Worm (Caenorhabditis elegans): Measurements from ENCODE around the gene calf-1.

The calf-1 gene

DNA sequence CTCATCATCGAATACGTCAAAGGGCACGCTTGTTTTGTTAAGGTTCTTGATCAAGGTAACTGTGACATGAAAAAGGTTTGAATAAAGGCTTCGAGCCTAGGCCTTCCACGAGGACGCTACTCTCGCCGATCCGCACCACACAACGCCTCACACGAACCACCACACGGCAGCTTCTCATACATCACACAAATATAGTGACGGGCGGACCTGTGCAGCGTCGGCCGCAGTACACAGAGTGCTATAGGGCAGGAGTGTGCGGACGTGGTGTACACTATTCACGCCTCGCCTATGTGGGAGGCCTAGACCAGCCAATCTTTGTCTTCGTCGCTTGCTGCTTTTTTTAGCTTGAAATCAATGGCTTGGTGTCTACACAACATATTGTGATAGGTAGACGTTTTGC lies 23.3 kb downstream of the calf-1 start:
- TF ChIP-seq ceh-43 (GFP tag; optimal IDR thresholded peaks at IDR 0.05) (no peak), blmp-1 (tag; optimal IDR thresholded peaks at IDR 0.05) (no peak), ztf-11 (tag; optimal IDR thresholded peaks at IDR 0.05) (no peak), lin-13 (tag; optimal IDR thresholded peaks at IDR 0.05) (peak; percentile 42), flh-1 (GFP tag; optimal IDR thresholded peaks at IDR 0.05) (no peak), nhr-237 (tag; optimal IDR thresholded peaks at IDR 0.05) (no peak), unc-120 (tag; optimal IDR thresholded peaks at IDR 0.05; ENCODE audit: poor library complexity, severe bottlenecking) (peak; percentile 5), M03D4.4 (tag; optimal IDR thresholded peaks at IDR 0.05) (no peak), nhr-76 (tag; optimal IDR thresholded peaks at IDR 0.05) (no peak), ham-2 (GFP tag; optimal IDR thresholded peaks at IDR 0.05) (no peak), sptf-1 (tag; optimal IDR thresholded peaks at IDR 0.05) (peak; percentile 1), lin-32 (GFP tag; optimal IDR thresholded peaks at IDR 0.05) (no peak), mab-5 (tag; optimal IDR thresholded peaks at IDR 0.05) (no peak), zip-8 (tag; optimal IDR thresholded peaks at IDR 0.05) (no peak), mls-2 (tag; optimal IDR thresholded peaks at IDR 0.05) (no peak), drap-1 (GFP tag; optimal IDR thresholded peaks at IDR 0.05) (peak; percentile 83)

DNA sequence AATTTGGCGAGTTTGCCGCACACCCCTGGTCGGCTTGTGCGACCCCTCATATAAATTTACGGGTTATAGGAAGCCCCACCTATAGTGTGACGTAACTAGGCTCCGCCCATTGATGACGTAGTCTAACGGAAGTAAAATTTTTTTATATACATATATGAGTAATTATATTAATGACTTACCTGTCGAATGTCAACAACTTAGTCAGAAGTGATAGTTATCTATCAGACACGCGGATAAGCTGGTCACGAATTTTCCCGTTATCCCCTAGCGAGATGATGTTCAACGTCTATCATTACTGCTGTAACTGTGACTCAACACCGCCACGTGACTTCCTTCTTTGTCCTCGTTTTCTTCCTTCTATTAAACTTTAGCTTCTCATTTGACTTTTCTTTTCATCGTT lies 25.1 kb downstream of the calf-1 start, which contains the start of gene srd-70:
Gene srd-70 (plus strand): TSS at position 301 of the 400 bp plus-strand sequence.
- no peak for TF ChIP-seq unc-62 (GFP tag; optimal IDR thresholded peaks at IDR 0.05)
- TF ChIP-seq cnd-1 (tag; optimal IDR thresholded peaks at IDR 0.05): no peak
- no peak for TF ChIP-seq blmp-1 (tag; optimal IDR thresholded peaks at IDR 0.05)
- TF ChIP-seq tbx-8 (GFP tag; optimal IDR thresholded peaks at IDR 0.05): no peak

DNA sequence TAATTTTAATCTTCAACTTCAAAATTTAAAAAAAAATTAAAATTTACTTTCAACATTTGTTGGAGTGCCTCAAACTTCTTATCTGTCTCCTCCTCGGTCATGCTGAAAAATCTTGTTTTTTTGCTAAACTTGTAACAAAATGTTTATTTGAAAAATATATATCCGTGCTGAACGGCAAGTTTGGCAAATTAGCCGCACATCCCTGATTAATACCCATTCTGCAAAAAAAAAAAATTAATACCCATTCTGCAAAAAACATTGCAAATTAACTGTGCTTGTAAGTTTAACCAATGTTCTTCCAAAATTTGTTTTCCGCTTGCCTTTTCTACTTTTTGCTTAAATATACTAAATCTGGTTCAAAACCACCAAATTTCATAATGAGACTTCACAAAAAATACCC lies 25.8 kb downstream of the calf-1 start, which contains the start of gene F48F5.6:
Gene F48F5.6 (minus strand): TSS at position 101 of the 400 bp plus-strand sequence.
- TF ChIP-seq bed-3 (GFP tag; optimal IDR thresholded peaks at IDR 0.05): no peak
- no peak for TF ChIP-seq unc-120 (tag; optimal IDR thresholded peaks at IDR 0.05; ENCODE audit: poor library complexity, severe bottlenecking)
- TF ChIP-seq ceh-83 (GFP tag; optimal IDR thresholded peaks at IDR 0.05): no peak
- no peak for TF ChIP-seq lsy-2 (tag; optimal IDR thresholded peaks at IDR 0.05)
- no peak for TF ChIP-seq mls-2 (tag; optimal IDR thresholded peaks at IDR 0.05)
- no peak for TF ChIP-seq lin-13 (tag; optimal IDR thresholded peaks at IDR 0.05)
- TF ChIP-seq pha-4 (tag; optimal IDR thresholded peaks at IDR 0.05): no peak
- no peak for TF ChIP-seq unc-62 (GFP tag; optimal IDR thresholded peaks at IDR 0.05)
- TF ChIP-seq blmp-1 (tag; optimal IDR thresholded peaks at IDR 0.05): no peak
- no peak for TF ChIP-seq unc-39 (tag; optimal IDR thresholded peaks at IDR 0.05)
- TF ChIP-seq hlh-1 (tag; optimal IDR thresholded peaks at IDR 0.05): no peak
- no peak for TF ChIP-seq elt-3 (tag; optimal IDR thresholded peaks at IDR 0.05)

DNA sequence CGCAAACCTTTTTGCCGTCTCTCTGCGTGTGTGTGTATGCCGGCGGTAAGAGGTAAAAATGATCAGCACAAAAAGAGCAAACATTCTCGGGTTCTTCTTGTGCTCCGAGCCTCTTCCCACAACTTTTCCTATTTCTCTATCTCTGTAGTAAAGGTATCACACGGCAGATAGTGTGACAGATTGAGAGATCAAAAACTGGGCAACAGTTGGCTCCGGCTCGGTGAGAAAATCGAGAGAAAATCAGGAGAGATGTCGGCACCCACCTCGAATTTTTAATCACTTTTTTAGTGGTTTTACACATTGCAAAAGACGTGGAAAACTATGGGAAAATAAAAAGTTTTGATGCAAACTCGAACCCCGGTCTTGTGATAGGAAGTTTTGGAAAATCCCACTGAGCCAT lies 27.1 kb downstream of the calf-1 start:
- TF ChIP-seq cnd-1 (tag; optimal IDR thresholded peaks at IDR 0.05): no peak
- no peak for TF ChIP-seq nhr-237 (tag; optimal IDR thresholded peaks at IDR 0.05)
- TF ChIP-seq unc-62 (GFP tag; optimal IDR thresholded peaks at IDR 0.05): peak; percentile 11
- TF ChIP-seq elt-1 (tag; optimal IDR thresholded peaks at IDR 0.05; ENCODE audit: borderline replicate concordance, insufficient read depth): no peak
- TF ChIP-seq hlh-1 (tag; optimal IDR thresholded peaks at IDR 0.05): peak; percentile 96
- TF ChIP-seq lin-32 (GFP tag; optimal IDR thresholded peaks at IDR 0.05): no peak
- TF ChIP-seq snpc-4 (tag; optimal IDR thresholded peaks at IDR 0.05): no peak
- no peak for TF ChIP-seq ztf-11 (tag; optimal IDR thresholded peaks at IDR 0.05)
- no peak for TF ChIP-seq drap-1 (GFP tag; optimal IDR thresholded peaks at IDR 0.05)
- TF ChIP-seq unc-120 (tag; optimal IDR thresholded peaks at IDR 0.05; ENCODE audit: poor library complexity, severe bottlenecking): peak; percentile 56
- TF ChIP-seq nhr-12 (tag; optimal IDR thresholded peaks at IDR 0.05): no peak
- TF ChIP-seq nhr-2 (tag; optimal IDR thresholded peaks at IDR 0.05): no peak
- no peak for TF ChIP-seq sem-2 (GFP tag; optimal IDR thresholded peaks at IDR 0.05)
- no peak for TF ChIP-seq lsy-2 (tag; optimal IDR thresholded peaks at IDR 0.05)
- TF ChIP-seq ceh-43 (GFP tag; optimal IDR thresholded peaks at IDR 0.05): no peak
- no peak for TF ChIP-seq mep-1 (tag; optimal IDR thresholded peaks at IDR 0.05)

ce11 chrV:20445898-20446297 lies 33.0 kb downstream of the calf-1 start:
- TF ChIP-seq unc-62 (GFP tag; optimal IDR thresholded peaks at IDR 0.05) (no peak), bed-3 (GFP tag; optimal IDR thresholded peaks at IDR 0.05) (no peak), lsy-2 (tag; optimal IDR thresholded peaks at IDR 0.05) (no peak), tbx-8 (GFP tag; optimal IDR thresholded peaks at IDR 0.05) (no peak), elt-1 (tag; optimal IDR thresholded peaks at IDR 0.05; ENCODE audit: borderline replicate concordance, insufficient read depth) (no peak), mab-5 (tag; optimal IDR thresholded peaks at IDR 0.05) (no peak), zip-8 (tag; optimal IDR thresholded peaks at IDR 0.05) (no peak), nhr-12 (tag; optimal IDR thresholded peaks at IDR 0.05) (no peak), ham-2 (GFP tag; optimal IDR thresholded peaks at IDR 0.05) (no peak), pha-4 (tag; optimal IDR thresholded peaks at IDR 0.05) (no peak), mep-1 (tag; optimal IDR thresholded peaks at IDR 0.05) (no peak), mls-2 (tag; optimal IDR thresholded peaks at IDR 0.05) (no peak), lin-32 (GFP tag; optimal IDR thresholded peaks at IDR 0.05) (no peak), snpc-4 (tag; optimal IDR thresholded peaks at IDR 0.05) (no peak), ceh-39 (tag; optimal IDR thresholded peaks at IDR 0.05) (no peak), sem-2 (GFP tag; optimal IDR thresholded peaks at IDR 0.05) (no peak), nhr-237 (tag; optimal IDR thresholded peaks at IDR 0.05) (no peak)
